Worm (Caenorhabditis elegans): ENCODE measurements around the gene Y45G12B.3.

- no peak for TF ChIP-seq dao-5 (tag; optimal IDR thresholded peaks at IDR 0.05)
- no peak for TF ChIP-seq him-1 (tag; optimal IDR thresholded peaks at IDR 0.05)
Measured at ce11 chrV:2647222-2647796, 48.7 kb downstream of the Y45G12B.3 start.
